Worm (Caenorhabditis elegans) whole organism, mixed stage, embryonic: ENCODE measurements around the gene Y46G5A.22.

Experiments used
- ceh-39 ChIP-seq: fragments of 150-350 bp; optimal IDR thresholded peaks from 2 replicates; lab custom pipeline; 2014; ENCODE audit warnings: missing biosample characterization, missing genetic modification characterization
- elt-3 ChIP-seq: fragments of 150-350 bp; optimal IDR thresholded peaks from 2 replicates; lab custom pipeline; 2014; ENCODE audit warnings: missing biosample characterization, missing genetic modification characterization
- lin-13 ChIP-seq: fragments of 150-350 bp; optimal IDR thresholded peaks from 2 replicates; lab custom pipeline; 2014; ENCODE audit warnings: missing biosample characterization, missing genetic modification characterization
- nhr-12 ChIP-seq: fragments of 150-350 bp; optimal IDR thresholded peaks from 2 replicates; lab custom pipeline; 2014; ENCODE audit warnings: missing biosample characterization, missing genetic modification characterization
- nhr-237 ChIP-seq: fragments of 150-350 bp; optimal IDR thresholded peaks from 2 replicates; lab custom pipeline; 2014; ENCODE audit warnings: missing biosample characterization, missing genetic modification characterization
- nhr-28 ChIP-seq: fragments of 150-350 bp; optimal IDR thresholded peaks from 2 replicates; lab custom pipeline; 2014; ENCODE audit warnings: missing biosample characterization, missing genetic modification characterization
- nhr-76 ChIP-seq: sonication (generic microtip); optimal IDR thresholded peaks from 2 replicates; lab custom pipeline; 2017; ENCODE audit warnings: missing biosample characterization, missing genetic modification characterization
- pha-4 ChIP-seq: fragments of 150-350 bp; optimal IDR thresholded peaks from 2 replicates; lab custom pipeline; 2018; ENCODE audit warnings: missing biosample characterization, missing genetic modification reagents, missing genetic modification characterization
- snpc-4 ChIP-seq: fragments of 150-350 bp; optimal IDR thresholded peaks from 2 replicates; lab custom pipeline; 2014; ENCODE audit warnings: missing biosample characterization, missing genetic modification characterization
- zip-8 ChIP-seq: fragments of 150-350 bp; optimal IDR thresholded peaks from 2 replicates; lab custom pipeline; 2014; ENCODE audit warnings: missing biosample characterization, missing genetic modification characterization
- ztf-11 ChIP-seq: fragments of 150-350 bp; optimal IDR thresholded peaks from 2 replicates; lab custom pipeline; 2014; ENCODE audit warnings: missing biosample characterization, missing genetic modification characterization

DNA sequence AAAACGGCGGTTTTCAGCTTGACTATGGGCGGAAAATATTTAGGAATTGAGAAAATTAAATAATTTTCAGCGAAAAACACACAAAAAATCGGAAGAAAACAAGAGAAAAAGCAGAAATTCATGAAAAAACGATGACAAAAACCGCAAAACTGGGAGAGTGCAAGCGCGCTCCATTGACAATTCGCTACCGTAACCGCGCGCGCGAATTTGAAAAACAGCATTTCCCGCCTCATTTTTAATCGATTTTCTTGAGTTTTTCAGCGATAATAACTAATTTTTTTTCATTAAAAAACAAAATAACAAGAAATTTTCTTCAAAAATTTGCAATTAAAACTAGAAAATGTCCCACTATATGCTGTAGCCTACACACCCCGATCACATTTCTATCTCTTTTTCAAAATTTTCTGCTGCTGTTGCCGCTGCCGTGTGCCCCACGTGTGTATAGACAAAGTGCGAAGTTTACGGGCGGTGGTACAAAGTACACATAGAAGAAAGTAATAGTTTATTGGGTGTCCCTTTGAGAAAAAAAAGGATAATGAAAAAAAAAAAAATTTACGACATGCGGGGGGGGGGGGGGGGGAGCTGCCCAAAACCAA is 18.4 kb downstream of the Y46G5A.22 start:
- TF ChIP-seq nhr-28 (tag; lab: Kevin White, UChicago) (no peak), nhr-237 (tag; lab: Kevin White, UChicago) (no peak), pha-4 (no peak), zip-8 (no peak), ztf-11 (tag; lab: Kevin White, UChicago) (no peak), nhr-12 (tag; lab: Kevin White, UChicago) (no peak), elt-3 (no peak), ceh-39 (tag; lab: Kevin White, UChicago) (no peak), lin-13 (tag; lab: Kevin White, UChicago) (peak; percentile 1), snpc-4 (tag; lab: Kevin White, UChicago) (no peak), nhr-76 (tag; lab: Kevin White, UChicago) (no peak)
